Worm (Caenorhabditis elegans): ENCODE measurements around the gene col-121.
A peak's percentile ranks its signal among the peaks of the same experiment; 100 is the strongest.

Gene col-121

DNA sequence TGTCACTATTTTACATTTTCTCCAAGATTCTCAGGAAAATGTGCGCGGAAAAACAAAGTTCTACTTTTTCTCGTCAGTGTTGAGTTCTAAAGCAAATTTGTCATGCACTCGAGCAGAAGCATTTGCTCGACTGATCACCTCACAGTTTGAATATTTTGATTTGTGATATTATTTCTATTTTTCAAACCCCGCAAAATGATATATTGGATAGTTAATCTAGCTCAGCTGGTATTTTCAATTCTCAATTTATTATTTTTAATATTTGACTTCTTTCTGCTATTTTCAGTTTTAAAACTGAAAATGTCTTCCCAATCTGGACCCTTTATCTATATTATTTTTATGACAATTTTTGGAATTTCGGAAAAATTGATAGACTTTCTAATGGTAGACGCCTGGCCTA is 27.1 kb upstream of the col-121 start, which contains the start of gene srxa-2:
srxa-2 (plus strand) TSS at position 301 of the 400 bp plus-strand sequence.
- TF ChIP-seq snpc-1.2 (GFP tag; IDR thresholded peaks at IDR 0.05) (no peak), zfp-3 (GFP tag; conservative IDR thresholded peaks at IDR 0.05) (no peak), cey-2 (tag; optimal IDR thresholded peaks at IDR 0.05; ENCODE audit: borderline replicate concordance, insufficient read depth) (no peak), ceh-32 (tag; optimal IDR thresholded peaks at IDR 0.05; ENCODE audit: poor library complexity) (no peak), F37D6.2 (tag; optimal IDR thresholded peaks at IDR 0.05) (no peak), dmd-9 (GFP tag; IDR thresholded peaks at IDR 0.05) (no peak), Y48G9A.11 (GFP tag; IDR thresholded peaks at IDR 0.05) (no peak), daf-19 (GFP tag; conservative IDR thresholded peaks at IDR 0.05) (no peak), sdz-12 (GFP tag; optimal IDR thresholded peaks at IDR 0.05) (no peak), zag-1 (tag; optimal IDR thresholded peaks at IDR 0.05) (no peak), madf-5 (GFP tag; IDR thresholded peaks at IDR 0.05) (no peak), zip-2 (tag; optimal IDR thresholded peaks at IDR 0.05) (no peak), lsy-2 (tag; optimal IDR thresholded peaks at IDR 0.05) (no peak), skn-1 (tag; optimal IDR thresholded peaks at IDR 0.05) (no peak), ctbp-1 (GFP tag; IDR thresholded peaks at IDR 0.05) (no peak), dmd-8 (GFP tag; IDR thresholded peaks at IDR 0.05) (no peak), ceh-28 (tag; optimal IDR thresholded peaks at IDR 0.05) (no peak), nhr-11 (tag; optimal IDR thresholded peaks at IDR 0.05) (no peak), mdt-29 (GFP tag; IDR thresholded peaks at IDR 0.05) (no peak)

DNA sequence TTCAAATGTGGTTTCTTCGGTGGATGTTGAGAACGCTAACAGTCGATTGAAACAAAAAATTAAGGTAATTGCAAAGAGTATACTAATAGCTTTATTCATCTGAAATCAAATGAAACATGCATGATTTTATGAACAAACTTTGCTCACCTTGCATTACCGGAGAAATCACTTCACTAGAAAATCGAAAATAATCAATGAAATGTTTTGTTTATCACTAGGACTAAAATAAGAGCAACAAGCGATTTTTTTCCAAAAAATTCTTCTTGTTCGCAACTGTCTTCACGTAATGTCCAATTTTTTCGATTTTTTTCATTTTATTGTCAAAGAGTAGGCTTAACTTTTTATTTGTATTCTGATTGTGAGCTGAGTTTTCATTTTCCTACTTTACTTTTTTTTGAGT is 26.4 kb upstream of the col-121 start, which contains the start of gene F56D5.9:
F56D5.9 (minus strand) TSS at position 101 of the 400 bp plus-strand sequence.
- no peak for TF ChIP-seq lin-13 (GFP tag; optimal IDR thresholded peaks at IDR 0.05)
- no peak for TF ChIP-seq nhr-11 (tag; optimal IDR thresholded peaks at IDR 0.05)
- no peak for TF ChIP-seq mes-2 (tag; optimal IDR thresholded peaks at IDR 0.05; ENCODE audit: poor library complexity, severe bottlenecking)
- no peak for TF ChIP-seq egl-43 (GFP tag; IDR thresholded peaks at IDR 0.05)
- no peak for TF ChIP-seq F44E2.7 (GFP tag; IDR thresholded peaks at IDR 0.05)
- no peak for TF ChIP-seq fos-1 (tag; optimal IDR thresholded peaks at IDR 0.05)
- TF ChIP-seq hlh-30 (tag; optimal IDR thresholded peaks at IDR 0.05; ENCODE audit: insufficient read depth), result no peak
- TF ChIP-seq aha-1 (tag), result no peak
- no peak for TF ChIP-seq lin-29 (GFP tag; IDR thresholded peaks at IDR 0.05)
- no peak for TF ChIP-seq unc-39 (tag; optimal IDR thresholded peaks at IDR 0.05)
- no peak for TF ChIP-seq nhr-111 (GFP tag; optimal IDR thresholded peaks at IDR 0.05)
- TF ChIP-seq nhr-25 (tag; optimal IDR thresholded peaks at IDR 0.05; ENCODE audit: borderline replicate concordance, insufficient read depth), result no peak
- no peak for TF ChIP-seq saeg-2 (GFP tag; IDR thresholded peaks at IDR 0.05)
- TF ChIP-seq php-3 (GFP tag; IDR thresholded peaks at IDR 0.05), result no peak

DNA sequence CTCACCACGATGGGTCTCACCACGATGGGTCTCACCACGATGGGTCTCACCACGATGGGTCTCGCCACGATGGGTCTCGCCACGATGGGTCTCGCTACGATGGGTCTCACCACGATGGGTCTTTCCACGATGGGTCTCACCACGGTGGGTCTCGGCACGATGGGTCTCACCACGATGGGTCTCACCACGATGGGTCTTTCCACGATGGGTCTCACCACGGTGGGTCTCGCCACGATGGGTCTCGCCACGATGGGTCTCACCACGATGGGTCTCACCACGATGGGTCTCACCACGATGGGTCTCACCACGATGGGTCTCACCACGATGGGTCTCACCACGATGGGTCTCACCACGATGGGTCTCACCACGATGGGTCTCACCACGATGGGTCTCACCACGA is 14.7 kb upstream of the col-121 start:
- TF ChIP-seq set-16 (GFP tag; IDR thresholded peaks at IDR 0.05) (peak; percentile 59; the same call in 1 of the 2 replicates), lim-7 (GFP tag; IDR thresholded peaks at IDR 0.05) (0 out of 2 replicates have a peak, but pooled peaks have one; percentile 22)

DNA sequence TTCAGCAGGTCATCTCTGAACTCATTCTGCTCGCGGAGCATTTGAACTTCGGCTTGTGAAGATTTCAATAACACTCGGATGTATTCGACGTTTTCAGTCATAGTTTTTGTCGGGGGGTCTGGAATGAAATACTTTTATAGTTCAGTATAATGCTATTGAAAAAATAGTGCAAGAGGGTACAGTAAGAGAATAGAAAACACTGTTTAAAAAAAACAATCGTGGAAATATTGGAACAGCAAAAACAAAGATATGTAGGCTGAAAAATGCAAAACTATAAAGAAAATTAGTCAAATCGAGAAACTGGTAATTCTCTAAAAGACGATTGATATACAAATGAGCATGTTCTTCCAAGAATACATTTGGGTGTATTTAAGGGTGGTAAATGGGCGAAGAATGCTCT is 12.0 kb upstream of the col-121 start, which contains the start of gene F56D5.5:
F56D5.5 (minus strand) TSS at position 101 of the 400 bp plus-strand sequence.
- no peak for TF ChIP-seq nhr-111 (GFP tag; optimal IDR thresholded peaks at IDR 0.05)
- no peak for TF ChIP-seq hmg-1.1 (GFP tag; IDR thresholded peaks at IDR 0.05)
- no peak for TF ChIP-seq arid-1 (GFP tag; conservative IDR thresholded peaks at IDR 0.05)
